Fruit fly (Drosophila melanogaster): ENCODE results near the gene Rpn12R.
A peak's percentile ranks its signal among the peaks of the same experiment; 100 is the strongest.

Gene Rpn12R

dm6 chr3L:15042470-15042869 lies at the start of gene Rpn12R:
Gene Rpn12R, minus strand, starts transcription at chr3L:15042570.
- TF ChIP-seq Ets98B (GFP tag; IDR thresholded peaks at IDR 0.05) (no peak), CG14655 (GFP tag; optimal IDR thresholded peaks at IDR 0.05) (no peak), CG13204 (GFP tag; optimal IDR thresholded peaks at IDR 0.05) (no peak), CG17806 (tag; optimal IDR thresholded peaks at IDR 0.05) (no peak), rn (GFP tag; IDR thresholded peaks at IDR 0.05) (no peak), Pif1B (GFP tag; optimal IDR thresholded peaks at IDR 0.05) (no peak), CG10348 (GFP tag; IDR thresholded peaks at IDR 0.05) (no peak), CG8159 (tag; optimal IDR thresholded peaks at IDR 0.05) (no peak), Pif1A (GFP tag; optimal IDR thresholded peaks at IDR 0.05) (no peak), EcR (GFP tag; optimal IDR thresholded peaks at IDR 0.05) (no peak), CG4496 (GFP tag; IDR thresholded peaks at IDR 0.05) (no peak), CG34367 (tag; optimal IDR thresholded peaks at IDR 0.05) (no peak), Snoo (tag; optimal IDR thresholded peaks at IDR 0.05) (no peak)

dm6 chr3L:15089887-15090679 lies 47.7 kb upstream of the Rpn12R start:
- no peak for TF ChIP-seq CG32121 (GFP tag; IDR thresholded peaks at IDR 0.05)
- no peak for TF ChIP-seq CG10348 (GFP tag; IDR thresholded peaks at IDR 0.05)
- TF ChIP-seq CG17806 (tag; optimal IDR thresholded peaks at IDR 0.05): no peak
- no peak for TF ChIP-seq D1 (tag; optimal IDR thresholded peaks at IDR 0.05)
- TF ChIP-seq CG8301 (tag; optimal IDR thresholded peaks at IDR 0.05): no peak
- no peak for TF ChIP-seq EcR (GFP tag; optimal IDR thresholded peaks at IDR 0.05)
- no peak; the same call in 1 of the 2 replicates for TF ChIP-seq Ets98B (GFP tag; IDR thresholded peaks at IDR 0.05)

dm6 chr3L:15089083-15089704 lies 46.8 kb upstream of the Rpn12R start:
- TF ChIP-seq Pif1B (GFP tag; optimal IDR thresholded peaks at IDR 0.05) (no peak), CG12605 (GFP tag; IDR thresholded peaks at IDR 0.05) (no peak), CG14655 (GFP tag; optimal IDR thresholded peaks at IDR 0.05) (no peak), CG8301 (tag; optimal IDR thresholded peaks at IDR 0.05) (no peak), Snoo (tag; optimal IDR thresholded peaks at IDR 0.05) (no peak), D1 (tag; optimal IDR thresholded peaks at IDR 0.05) (no peak), CG8159 (tag; optimal IDR thresholded peaks at IDR 0.05) (no peak), CG13204 (GFP tag; optimal IDR thresholded peaks at IDR 0.05) (no peak), CG4496 (GFP tag; IDR thresholded peaks at IDR 0.05) (no peak), CG17806 (tag; optimal IDR thresholded peaks at IDR 0.05) (no peak), Ets98B (GFP tag; IDR thresholded peaks at IDR 0.05) (no peak)

- no peak for TF ChIP-seq D1 (tag; optimal IDR thresholded peaks at IDR 0.05)
- TF ChIP-seq Pif1B (GFP tag; optimal IDR thresholded peaks at IDR 0.05): no peak
- no peak for TF ChIP-seq CG13204 (GFP tag; optimal IDR thresholded peaks at IDR 0.05)
- no peak for TF ChIP-seq CG8159 (tag; optimal IDR thresholded peaks at IDR 0.05)
- TF ChIP-seq CG15710 (tag; optimal IDR thresholded peaks at IDR 0.05): no peak
Measured at dm6 chr3L:15088285-15088684, 45.9 kb upstream of the Rpn12R start.

- TF ChIP-seq rn (GFP tag; IDR thresholded peaks at IDR 0.05): no peak
- TF ChIP-seq Ets98B (GFP tag; IDR thresholded peaks at IDR 0.05): no peak
- TF ChIP-seq CG15710 (tag; optimal IDR thresholded peaks at IDR 0.05): no peak
- no peak for TF ChIP-seq CG13204 (GFP tag; optimal IDR thresholded peaks at IDR 0.05)
- no peak for TF ChIP-seq CG9948 (tag; optimal IDR thresholded peaks at IDR 0.05)
- TF ChIP-seq D1 (tag; optimal IDR thresholded peaks at IDR 0.05): no peak
- TF ChIP-seq CG4496 (GFP tag; IDR thresholded peaks at IDR 0.05): no peak
Measured at dm6 chr3L:15084288-15084687, 41.9 kb upstream of the Rpn12R start.

dm6 chr3L:15079278-15079677 lies 36.9 kb upstream of the Rpn12R start:
- no peak for TF ChIP-seq fd96Ca (GFP tag; IDR thresholded peaks at IDR 0.05)
- TF ChIP-seq Ets98B (GFP tag; IDR thresholded peaks at IDR 0.05): peak; percentile 27; the same call in 1 of the 2 replicates
- peak; percentile 35 for TF ChIP-seq CG12605 (GFP tag; IDR thresholded peaks at IDR 0.05)
- TF ChIP-seq CG32121 (GFP tag; IDR thresholded peaks at IDR 0.05): peak; percentile 9; the same call in 1 of the 2 replicates

dm6 chr3L:15078347-15078746 lies 36.0 kb upstream of the Rpn12R start, which contains the start of gene Or71a:
Gene Or71a, minus strand, starts transcription at chr3L:15078447.
- TF ChIP-seq Ets98B (GFP tag; IDR thresholded peaks at IDR 0.05) (no peak), fd96Ca (GFP tag; IDR thresholded peaks at IDR 0.05) (no peak), Pif1B (GFP tag; optimal IDR thresholded peaks at IDR 0.05) (no peak), Snoo (tag; optimal IDR thresholded peaks at IDR 0.05) (no peak), Pif1A (GFP tag; optimal IDR thresholded peaks at IDR 0.05) (no peak), CG4496 (GFP tag; IDR thresholded peaks at IDR 0.05) (no peak), CG12605 (GFP tag; IDR thresholded peaks at IDR 0.05) (no peak)
